Fruit fly (Drosophila melanogaster): ENCODE results near the gene Fancm.

Gene Fancm

dm6 chr3R:21520183-21520582 lies 38.1 kb downstream of the Fancm start (continued):
- TF ChIP-seq cg (GFP tag; optimal IDR thresholded peaks at IDR 0.05) (no peak), ftz-f1 (GFP tag; optimal IDR thresholded peaks at IDR 0.05) (peak; percentile 84), en (GFP tag; optimal IDR thresholded peaks at IDR 0.05) (peak; percentile 98), tna (GFP tag; IDR thresholded peaks at IDR 0.05; ENCODE audit: partially characterized antibody) (peak; percentile 7; the same call in 1 of the 2 replicates), cwo (GFP tag; optimal IDR thresholded peaks at IDR 0.05) (peak; percentile 85), salm (tag; optimal IDR thresholded peaks at IDR 0.05) (peak; percentile 92), usp (GFP tag; optimal IDR thresholded peaks at IDR 0.05) (no peak), CG17361 (GFP tag; IDR thresholded peaks at IDR 0.05) (peak; percentile 95), gcm (GFP tag; optimal IDR thresholded peaks at IDR 0.05) (peak; percentile 95), ewg (GFP tag; optimal IDR thresholded peaks at IDR 0.05) (peak; percentile 97), z (GFP tag; IDR thresholded peaks at IDR 0.05) (peak; percentile 85), ATbp (GFP tag; optimal IDR thresholded peaks at IDR 0.05) (peak; percentile 99), ranshi (GFP tag; IDR thresholded peaks at IDR 0.05) (peak; percentile 98), gfzf (GFP tag; optimal IDR thresholded peaks at IDR 0.05) (no peak), wor (GFP tag; IDR thresholded peaks at IDR 0.05) (peak; percentile 91), Ravus (GFP tag; IDR thresholded peaks at IDR 0.05) (peak; percentile 91), Sry-δ (GFP tag; optimal IDR thresholded peaks at IDR 0.05) (peak; percentile 71), CoRest (tag; optimal IDR thresholded peaks at IDR 0.05) (peak; percentile 97), Mrtf (GFP tag; IDR thresholded peaks at IDR 0.05) (peak; percentile 99), CG9932 (GFP tag; IDR thresholded peaks at IDR 0.05) (peak; percentile 99), CG10959 (GFP tag; IDR thresholded peaks at IDR 0.05) (peak; percentile 98), gsb-n (tag; optimal IDR thresholded peaks at IDR 0.05) (peak; percentile 97), CG4820 (GFP tag; optimal IDR thresholded peaks at IDR 0.05) (peak; percentile 98), CG1792 (GFP tag; optimal IDR thresholded peaks at IDR 0.05) (peak; percentile 95), CG15601 (tag; optimal IDR thresholded peaks at IDR 0.05) (peak; percentile 97), CG3065 (GFP tag; optimal IDR thresholded peaks at IDR 0.05) (peak; percentile 98), Meics (GFP tag; optimal IDR thresholded peaks at IDR 0.05) (peak; percentile 99), Awh (GFP tag; IDR thresholded peaks at IDR 0.05) (peak; percentile 98), Xbp1 (GFP tag; optimal IDR thresholded peaks at IDR 0.05) (peak; percentile 99), CG15514 (GFP tag; optimal IDR thresholded peaks at IDR 0.05) (peak; percentile 95), CG12236 (GFP tag; optimal IDR thresholded peaks at IDR 0.05) (peak; percentile 97), CG31365 (tag; optimal IDR thresholded peaks at IDR 0.05) (peak; percentile 91), CG15696 (tag; optimal IDR thresholded peaks at IDR 0.05) (peak; percentile 96), Atf-2 (GFP tag; optimal IDR thresholded peaks at IDR 0.05) (peak; percentile 98), Antp (GFP tag; optimal IDR thresholded peaks at IDR 0.05) (peak; percentile 96), CG8765 (GFP tag; IDR thresholded peaks at IDR 0.05) (peak; percentile 96), CG12391 (tag; optimal IDR thresholded peaks at IDR 0.05) (peak; percentile 98), gcm2 (GFP tag; optimal IDR thresholded peaks at IDR 0.05) (peak; percentile 97), ash1 (GFP tag; optimal IDR thresholded peaks at IDR 0.05) (peak; percentile 98), CG32767 (GFP tag; IDR thresholded peaks at IDR 0.05) (peak; percentile 87), fd102C (GFP tag; optimal IDR thresholded peaks at IDR 0.05) (peak; percentile 99), unpg (GFP tag; optimal IDR thresholded peaks at IDR 0.05) (peak; percentile 98), Pdp1 (GFP tag; optimal IDR thresholded peaks at IDR 0.05) (peak; percentile 96 to 97), gt (GFP tag; IDR thresholded peaks at IDR 0.05) (peak; percentile 97), CG17612 (GFP tag; IDR thresholded peaks at IDR 0.05) (peak; percentile 95), YL-1 (GFP tag; optimal IDR thresholded peaks at IDR 0.05) (peak; percentile 96), wek (GFP tag; optimal IDR thresholded peaks at IDR 0.05) (peak; percentile 96), trem (tag; optimal IDR thresholded peaks at IDR 0.05) (peak; percentile 89), ind (GFP tag; optimal IDR thresholded peaks at IDR 0.05) (peak; percentile 97), Hmx (GFP tag; optimal IDR thresholded peaks at IDR 0.05) (peak; percentile 87), CkIIα-i1 (GFP tag; IDR thresholded peaks at IDR 0.05) (peak; percentile 94)

Measured in whole organism, embryonic.